Fruit fly (Drosophila melanogaster): ENCODE measurements around the gene corto.

The corto gene

DNA sequence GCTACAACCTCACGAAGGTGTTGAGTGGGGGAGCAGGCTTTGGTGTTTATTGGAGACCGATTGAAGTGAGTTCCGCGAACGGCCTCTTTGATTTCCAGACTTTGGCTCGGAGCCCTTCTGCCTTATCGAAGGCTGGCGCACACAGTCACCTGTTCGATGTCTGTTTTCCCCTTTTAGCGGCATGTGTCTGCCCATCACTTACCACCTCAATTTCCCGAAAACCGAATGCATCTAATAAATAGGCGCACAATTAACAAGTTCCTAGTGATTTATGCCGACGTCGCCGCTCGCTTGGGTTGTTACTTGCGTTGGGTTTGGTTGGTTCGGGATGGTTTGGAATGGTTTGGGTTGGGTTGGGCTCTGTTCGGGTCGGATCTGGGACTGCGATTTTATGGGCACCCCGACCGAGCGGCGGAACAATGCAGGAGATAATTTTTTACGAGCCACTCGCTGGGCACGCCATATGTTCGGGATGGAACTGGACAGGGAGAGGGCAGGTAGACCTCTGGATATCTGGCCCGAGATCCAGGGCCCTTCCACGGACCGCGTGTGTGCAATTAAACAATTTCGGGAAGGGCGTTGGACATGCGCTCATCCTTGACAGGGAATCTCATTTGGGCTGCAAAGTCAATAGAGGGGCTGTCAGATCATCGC, 22.8 kb upstream of the corto start:
- no peak for TF ChIP-seq CG8478 (optimal IDR thresholded peaks at IDR 0.05)
- TF ChIP-seq CTCF (optimal IDR thresholded peaks at IDR 0.05), result no peak

DNA sequence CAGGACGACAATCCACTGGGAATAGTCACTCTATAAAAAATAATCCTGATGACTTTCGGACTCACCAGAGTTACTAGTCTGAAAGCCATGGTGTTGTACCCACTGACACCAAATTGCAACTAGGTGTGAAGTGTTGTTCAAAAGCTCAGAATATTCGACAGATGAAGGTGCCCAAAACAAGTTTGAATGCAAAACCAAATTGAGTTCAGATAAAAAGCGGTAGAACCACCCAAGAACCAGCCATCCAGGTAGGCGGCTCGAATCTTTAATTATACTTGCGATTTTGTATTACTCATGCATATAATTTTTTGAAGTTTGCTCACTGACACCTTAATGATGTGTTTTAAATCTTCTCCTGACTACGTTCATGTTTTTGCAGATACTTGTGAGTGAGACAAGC, 22.2 kb upstream of the corto start, which contains the start of gene CG43131:
TSS of gene CG43131 (minus strand) at position 101 of the 400 bp plus-strand sequence.
- no peak for TF ChIP-seq CG8478 (optimal IDR thresholded peaks at IDR 0.05)
- TF ChIP-seq CTCF (optimal IDR thresholded peaks at IDR 0.05), result no peak

DNA sequence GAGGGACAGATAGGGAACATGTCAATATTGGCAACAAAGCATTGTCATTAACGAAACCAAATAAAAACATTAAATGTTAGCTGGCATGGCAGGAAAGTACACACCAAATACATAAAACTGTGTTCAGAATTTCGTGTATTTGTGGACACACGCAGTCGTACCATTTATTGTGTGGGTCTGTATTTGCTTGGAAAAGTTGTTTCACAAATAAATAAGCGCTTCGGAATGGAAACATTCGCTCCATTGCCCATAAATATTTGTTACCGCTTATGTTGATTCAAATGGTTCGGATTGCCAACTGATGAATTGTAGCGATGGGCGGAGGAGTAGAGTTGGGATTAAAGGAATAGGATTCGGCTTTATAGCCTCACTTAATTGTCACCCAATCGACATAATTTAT, 21.2 kb upstream of the corto start:
- TF ChIP-seq CG8478 (optimal IDR thresholded peaks at IDR 0.05), result no peak

DNA sequence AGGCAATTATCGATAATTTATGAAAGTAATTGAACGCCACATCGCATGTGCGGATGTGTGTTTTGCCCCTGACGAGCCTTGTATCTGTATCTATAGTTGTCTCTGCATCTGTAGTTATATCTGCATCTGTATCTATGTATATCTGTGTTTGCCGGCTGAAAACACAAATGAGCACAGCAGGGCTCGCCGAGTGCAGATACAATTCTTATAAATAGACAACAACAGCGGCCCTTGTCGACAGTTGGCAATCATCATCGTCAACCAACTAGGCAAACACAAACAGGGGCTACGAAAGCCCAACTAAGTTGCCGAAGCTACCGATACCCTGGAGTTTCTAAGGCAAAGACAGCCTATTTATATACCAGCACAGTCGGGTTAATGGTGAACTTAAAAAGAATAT, 20.0 kb upstream of the corto start:
- TF ChIP-seq CTCF (optimal IDR thresholded peaks at IDR 0.05) (no peak), CG8478 (optimal IDR thresholded peaks at IDR 0.05) (no peak)

DNA sequence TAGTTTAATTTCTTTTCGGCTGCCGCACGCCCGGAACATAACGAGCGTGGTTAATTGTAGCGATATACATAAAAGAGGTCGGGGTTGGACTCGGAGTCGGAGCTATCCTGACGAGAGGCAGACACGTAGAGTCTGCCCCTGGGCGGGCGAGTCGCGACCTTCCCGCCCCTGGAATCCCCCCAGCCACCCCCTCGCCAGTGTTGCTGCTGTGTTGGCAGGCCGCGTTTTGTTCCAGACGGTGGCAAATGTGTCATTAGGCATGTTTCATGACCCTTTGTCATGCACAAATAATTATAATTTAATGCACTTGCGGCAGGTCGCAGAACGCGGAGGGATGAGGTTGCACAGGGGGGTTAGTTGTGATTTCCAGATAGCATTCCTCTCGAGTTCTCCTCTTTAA, 18.6 kb upstream of the corto start:
- TF ChIP-seq CG8478 (optimal IDR thresholded peaks at IDR 0.05) (no peak), CTCF (optimal IDR thresholded peaks at IDR 0.05) (no peak)

DNA sequence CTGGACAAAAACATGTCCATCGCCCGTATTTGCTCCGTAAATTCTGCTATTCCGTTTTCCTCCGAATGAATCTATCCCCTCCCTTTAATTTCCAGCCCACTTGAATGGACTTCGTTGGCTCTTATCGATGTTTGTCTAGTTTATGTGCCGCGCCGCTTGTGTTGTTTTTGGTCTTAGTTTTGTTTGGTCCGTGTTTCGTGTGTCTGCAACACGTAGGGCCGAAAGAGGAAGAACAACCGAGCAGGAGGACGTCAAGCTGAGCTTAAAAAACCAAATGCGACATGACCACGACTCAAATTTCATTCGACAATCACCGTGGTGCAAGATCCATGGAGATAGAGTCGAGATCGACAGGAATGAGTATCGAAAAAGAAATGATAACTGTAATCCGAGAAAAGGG, 17.3 kb upstream of the corto start:
- TF ChIP-seq CG8478 (optimal IDR thresholded peaks at IDR 0.05) (no peak), CTCF (optimal IDR thresholded peaks at IDR 0.05) (no peak)

DNA sequence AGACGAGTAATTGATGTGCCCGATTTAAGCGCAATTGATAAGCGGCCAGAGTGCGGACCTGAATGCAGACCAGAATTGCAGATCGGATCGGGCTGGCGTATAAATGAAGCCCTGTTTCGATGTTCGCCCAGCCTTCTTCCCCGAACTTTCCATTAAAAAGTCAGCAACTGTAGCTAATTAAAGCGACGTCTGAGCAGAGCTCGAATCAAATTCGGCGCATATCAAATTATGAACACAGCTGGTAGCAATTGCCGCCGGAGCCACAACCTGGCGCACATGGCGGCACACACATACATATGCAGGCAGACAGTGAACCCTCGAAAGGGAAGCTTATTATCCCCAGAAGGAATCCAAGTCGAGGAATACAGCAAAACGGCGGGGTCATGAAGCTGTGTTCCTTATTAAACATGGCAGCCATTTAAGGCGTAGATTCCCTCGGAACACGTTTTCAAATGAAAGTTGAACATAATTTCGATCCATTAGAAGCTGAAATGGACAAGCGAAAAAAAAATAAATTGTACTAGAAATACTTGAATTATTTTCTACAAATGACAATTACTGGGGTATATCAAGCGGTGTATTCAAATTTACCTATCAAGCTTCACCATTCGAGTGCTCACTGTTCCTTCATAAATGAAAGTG, 16.6 kb upstream of the corto start:
- TF ChIP-seq CTCF (optimal IDR thresholded peaks at IDR 0.05) (no peak), CG8478 (optimal IDR thresholded peaks at IDR 0.05) (no peak)

DNA sequence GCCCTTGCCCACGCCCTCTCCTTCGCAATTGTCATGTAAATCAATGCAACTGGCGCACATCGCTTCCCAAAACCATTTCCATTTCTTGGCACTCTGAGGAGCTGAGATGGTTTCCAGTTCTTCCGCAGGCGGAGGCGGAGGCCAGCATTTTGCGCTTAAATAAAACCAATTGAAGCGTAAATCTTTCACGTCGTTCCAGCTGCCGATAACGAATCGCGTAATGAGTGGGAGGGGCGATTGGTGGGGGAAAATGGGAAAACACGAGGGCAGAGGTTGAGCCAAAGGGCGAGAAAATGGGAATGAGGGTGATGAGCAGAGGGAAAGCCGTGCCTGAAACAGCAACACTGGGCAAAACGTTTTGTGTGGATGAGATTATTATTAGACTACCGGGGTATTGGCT, 15.5 kb upstream of the corto start:
- no peak for TF ChIP-seq CTCF (optimal IDR thresholded peaks at IDR 0.05)
- TF ChIP-seq CG8478 (optimal IDR thresholded peaks at IDR 0.05), result no peak

DNA sequence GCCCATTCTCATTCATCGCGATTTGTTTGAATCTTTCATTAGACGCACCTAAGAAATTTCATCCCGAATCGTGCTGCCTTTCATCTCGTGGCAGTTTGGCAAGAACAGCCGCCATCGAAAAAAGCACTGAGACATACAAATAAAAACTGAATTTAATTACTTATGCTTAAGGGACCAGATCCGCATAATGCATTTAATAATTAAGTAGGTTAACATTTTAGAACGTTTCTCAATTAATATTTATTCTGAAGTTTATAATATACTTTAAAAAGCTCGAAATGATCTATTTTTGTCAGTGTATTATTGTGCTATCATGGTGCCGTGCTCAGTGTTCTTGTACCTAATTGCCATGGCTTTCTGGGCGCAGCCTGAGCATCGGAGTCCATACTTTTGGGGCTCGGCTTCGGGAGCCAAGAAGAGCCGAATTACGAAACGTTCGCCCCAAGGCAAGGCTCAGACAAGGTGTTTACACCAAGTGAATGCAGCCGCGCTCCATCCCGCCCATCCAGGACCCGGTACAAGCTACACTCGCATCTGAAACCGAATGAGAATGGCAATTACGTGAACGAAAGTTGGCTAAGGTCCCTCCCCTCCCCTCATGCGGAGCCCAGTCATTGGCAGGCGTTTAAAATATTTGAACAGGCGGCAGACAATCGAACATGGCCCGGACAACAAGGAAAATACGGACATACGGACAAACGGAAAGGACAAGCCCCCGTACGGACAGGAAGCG, 13.6 kb upstream of the corto start:
- TF ChIP-seq CTCF (optimal IDR thresholded peaks at IDR 0.05) (no peak), CG8478 (optimal IDR thresholded peaks at IDR 0.05) (no peak)

DNA sequence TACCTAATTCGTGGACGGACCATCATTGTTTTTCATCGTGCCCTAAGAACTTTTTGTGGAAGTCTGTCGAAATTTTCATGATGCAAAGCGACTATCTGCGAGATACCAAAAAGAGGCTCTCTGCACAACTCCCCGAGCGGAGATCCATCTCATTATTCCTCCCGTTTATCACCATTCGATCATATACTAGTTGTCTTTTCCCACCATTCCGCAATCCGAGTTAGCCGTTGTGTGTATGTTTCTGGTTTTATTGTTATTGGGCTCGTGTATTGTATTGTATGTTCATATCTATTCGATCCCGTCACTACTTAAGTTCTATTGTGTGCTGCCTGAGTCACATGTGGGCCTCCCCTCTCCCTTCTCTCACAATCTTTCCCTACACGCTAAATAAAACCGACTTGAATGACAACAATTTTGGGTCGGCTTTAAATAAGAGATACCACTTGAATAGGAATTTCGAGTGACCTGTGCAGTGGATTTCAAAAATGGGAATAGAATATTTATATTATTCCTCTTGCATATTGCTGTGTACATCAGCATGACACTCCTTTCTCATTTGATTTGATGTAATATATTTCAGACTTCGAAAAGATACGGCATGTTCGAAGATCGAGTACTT, 11.1 kb upstream of the corto start:
- TF ChIP-seq CG8478 (optimal IDR thresholded peaks at IDR 0.05), result no peak
- TF ChIP-seq CTCF (optimal IDR thresholded peaks at IDR 0.05), result no peak

DNA sequence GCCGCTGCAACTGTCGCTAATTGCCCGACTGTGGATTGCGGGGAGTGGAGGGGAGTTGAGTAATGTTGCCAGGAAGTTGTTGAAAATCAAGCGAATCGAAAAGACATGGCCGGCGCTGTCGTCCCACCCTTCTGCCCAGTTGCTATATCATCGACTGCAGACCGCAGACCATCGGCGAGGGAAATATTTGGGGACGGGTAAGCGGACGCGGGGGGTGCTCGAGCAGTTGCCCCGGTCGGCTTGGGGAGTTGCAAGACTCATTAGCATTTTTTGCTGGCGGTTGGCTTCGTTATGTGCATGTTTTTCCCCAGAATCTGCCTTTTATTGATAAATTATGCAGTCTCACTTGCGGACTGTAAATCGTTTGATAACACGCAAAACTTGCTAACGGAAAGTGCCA, 10.3 kb upstream of the corto start:
- no peak for TF ChIP-seq CG8478 (optimal IDR thresholded peaks at IDR 0.05)
- no peak for TF ChIP-seq CTCF (optimal IDR thresholded peaks at IDR 0.05)

DNA sequence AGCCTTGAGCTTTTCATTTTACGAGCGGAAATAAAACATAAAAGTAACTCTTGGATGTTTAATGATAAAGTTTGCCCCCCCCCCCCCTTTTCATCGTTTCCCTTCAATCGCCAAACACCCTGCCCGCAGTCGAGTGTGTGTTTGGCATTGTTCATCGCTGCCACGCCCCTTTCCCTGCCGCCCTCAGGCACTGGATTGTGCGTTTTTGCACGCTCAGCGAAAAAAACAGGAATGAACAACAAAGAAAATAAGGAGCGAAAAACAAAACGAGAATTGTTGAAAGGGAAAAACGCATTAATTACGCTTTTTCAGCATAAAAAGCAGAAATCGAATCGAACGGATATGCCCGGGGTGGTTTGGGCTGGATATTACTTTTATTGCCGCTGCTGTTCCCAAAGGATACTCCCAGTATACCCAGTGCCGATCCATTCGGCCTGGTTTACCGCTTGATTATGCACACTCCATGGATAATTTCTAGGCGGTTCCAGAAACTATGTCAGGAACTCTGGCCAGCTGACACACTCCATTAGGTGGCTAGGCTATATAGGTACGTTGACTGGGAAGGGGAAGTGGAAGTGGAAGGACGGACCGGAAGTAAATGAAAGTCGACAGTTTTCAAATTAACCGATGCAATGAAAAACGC, 9.2 kb upstream of the corto start:
- TF ChIP-seq CTCF (optimal IDR thresholded peaks at IDR 0.05) (no peak), CG8478 (optimal IDR thresholded peaks at IDR 0.05) (no peak)

DNA sequence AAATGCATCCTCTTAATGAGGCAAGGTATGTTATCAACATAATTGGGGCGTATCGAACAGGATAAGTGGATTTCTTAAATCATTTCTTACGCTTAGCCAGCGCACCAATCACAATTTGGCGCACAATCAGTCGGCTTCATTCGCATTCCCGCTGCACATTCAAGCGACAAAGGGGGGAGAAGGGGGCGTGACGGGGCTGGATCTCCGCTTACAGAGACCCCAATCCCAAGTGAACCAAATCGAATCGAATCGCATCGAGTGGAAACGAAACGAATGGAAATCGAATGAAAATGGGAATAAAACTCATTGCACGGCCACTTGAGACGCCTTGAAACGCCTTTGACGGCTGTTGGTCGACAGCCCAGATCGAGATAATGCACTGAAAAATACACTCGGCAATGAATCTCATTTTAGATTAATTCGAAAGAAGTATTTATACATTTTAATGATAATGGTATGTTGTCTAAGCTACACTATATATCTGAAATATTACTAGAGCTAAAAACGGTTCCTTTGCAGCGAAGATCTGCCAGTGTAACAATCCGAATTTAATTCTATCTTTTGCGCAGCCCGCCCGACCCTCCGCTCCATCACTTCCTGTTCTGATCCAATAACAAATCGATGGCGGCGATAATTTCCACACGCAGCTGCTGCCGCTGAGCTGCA, 8.4 kb upstream of the corto start:
- TF ChIP-seq CTCF (optimal IDR thresholded peaks at IDR 0.05) (no peak), CG8478 (optimal IDR thresholded peaks at IDR 0.05) (no peak)

DNA sequence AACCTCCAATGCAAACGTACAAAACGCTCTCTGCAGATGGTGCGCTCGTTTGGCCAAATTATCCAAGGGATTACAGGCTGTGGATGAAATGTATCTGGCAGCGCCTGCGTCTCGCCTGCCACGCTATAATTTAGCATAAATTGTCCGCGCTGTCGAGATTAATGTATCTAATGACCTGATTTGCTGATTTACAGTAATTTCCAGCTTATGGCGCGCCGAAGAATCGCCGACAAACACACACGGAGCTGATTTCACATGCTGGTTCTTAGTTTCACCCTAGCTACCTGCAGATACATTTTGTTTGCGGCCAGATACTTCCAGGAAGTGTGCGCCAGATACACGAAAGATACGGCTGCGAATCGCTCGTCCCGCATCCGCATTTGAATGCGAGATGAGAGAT, 7.4 kb upstream of the corto start:
- TF ChIP-seq CTCF (optimal IDR thresholded peaks at IDR 0.05) (no peak), CG8478 (optimal IDR thresholded peaks at IDR 0.05) (no peak)

DNA sequence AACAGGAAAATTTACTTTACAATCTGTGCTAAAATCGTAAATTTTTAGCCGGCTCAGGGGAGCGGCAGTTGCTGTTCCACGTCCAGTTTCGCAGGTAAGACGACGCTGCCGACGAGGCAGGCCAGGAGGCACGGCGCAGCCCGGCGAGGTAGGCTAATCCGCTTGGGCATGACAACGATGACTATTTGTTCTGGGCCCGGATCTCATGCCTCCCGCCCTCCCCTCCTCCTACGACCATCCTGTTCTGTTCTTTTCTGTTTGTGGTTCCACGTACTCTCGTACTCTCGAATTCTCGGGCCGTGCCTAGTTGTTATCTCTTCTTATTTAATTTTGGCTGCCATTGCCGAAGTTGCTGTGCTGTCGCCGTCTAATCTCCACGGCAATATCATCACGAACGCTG, 3.4 kb upstream of the corto start:
- TF ChIP-seq CTCF (optimal IDR thresholded peaks at IDR 0.05) (no peak), CG8478 (optimal IDR thresholded peaks at IDR 0.05) (no peak)
